Fruit fly (Drosophila melanogaster) whole organism, embryonic: ENCODE measurements around the gene ps.
A peak's percentile ranks its signal among the peaks of the same experiment; 100 is the strongest.

Experiments
- Ada2b ChIP-seq: fragments of 200-800 bp; sonication (Bioruptor generic); IDR thresholded peaks from 2 replicates; pipeline ENCODE4 v1.3.6; 2022; ENCODE audit warnings: missing biosample characterization, missing genetic modification characterization
- Atf3 ChIP-seq: fragments of 200-800 bp; sonication (Bioruptor generic); optimal IDR thresholded peaks from 3 replicates; lab custom pipeline; 2016; ENCODE audit warnings: missing biosample characterization, missing genetic modification characterization
- CG10431 ChIP-seq: fragments of 200-800 bp; sonication (Bioruptor generic); optimal IDR thresholded peaks from 3 replicates; lab custom pipeline; 2018; ENCODE audit warnings: missing biosample characterization, mild to moderate bottlenecking, missing genetic modification characterization
- CG10543 ChIP-seq: fragments of 200-800 bp; sonication (Bioruptor generic); optimal IDR thresholded peaks from 3 replicates; lab custom pipeline; 2017; ENCODE audit warnings: missing biosample characterization, mild to moderate bottlenecking, missing genetic modification characterization, moderate library complexity
- CG11085 ChIP-seq: fragments of 200-800 bp; sonication (Bioruptor generic); IDR thresholded peaks from 2 replicates; pipeline ENCODE4 v1.3.6; 2022; ENCODE audit warnings: missing biosample characterization, missing genetic modification characterization
- CG11093 ChIP-seq: fragments of 200-800 bp; sonication (Bioruptor generic); IDR thresholded peaks from 3 replicates; pipeline ENCODE4 v1.3.6; 2022; ENCODE audit warnings: missing biosample characterization, missing genetic modification characterization
- CG11398 ChIP-seq: fragments of 200-800 bp; sonication (Bioruptor generic); optimal IDR thresholded peaks from 2 replicates; lab custom pipeline; 2016; ENCODE audit warnings: missing biosample characterization, missing genetic modification characterization
- CG17359 ChIP-seq: fragments of 200-800 bp; sonication (Bioruptor generic); optimal IDR thresholded peaks from 3 replicates; lab custom pipeline; 2018; ENCODE audit warnings: missing biosample characterization, mild to moderate bottlenecking, missing genetic modification characterization, moderate library complexity
- CG17612 ChIP-seq: fragments of 200-800 bp; sonication (Bioruptor generic); IDR thresholded peaks from 2 replicates; pipeline ENCODE4 v1.3.6; 2022; ENCODE audit warnings: missing biosample characterization, missing genetic modification characterization
- CG2889 ChIP-seq: fragments of 200-800 bp; sonication (Bioruptor generic); IDR thresholded peaks from 3 replicates; pipeline ENCODE4 v1.3.6; 2022; ENCODE audit warnings: missing biosample characterization, missing genetic modification characterization
- CG31388 ChIP-seq: fragments of 200-800 bp; sonication (Bioruptor generic); optimal IDR thresholded peaks from 2 replicates; lab custom pipeline; 2016; ENCODE audit warnings: missing biosample characterization, missing genetic modification characterization
- CG3847 ChIP-seq: fragments of 200-800 bp; sonication (Bioruptor generic); IDR thresholded peaks from 2 replicates; pipeline ENCODE4 v1.3.6; 2022; ENCODE audit warnings: missing biosample characterization, missing genetic modification characterization
- CG42726 ChIP-seq: fragments of 200-800 bp; sonication (Bioruptor generic); IDR thresholded peaks from 2 replicates; pipeline ENCODE4 v1.3.6; 2022; ENCODE audit warnings: missing biosample characterization, missing genetic modification characterization; ENCODE audit not compliant: partially characterized antibody
- CG4404 ChIP-seq: fragments of 200-800 bp; sonication (Bioruptor generic); IDR thresholded peaks from 2 replicates; pipeline ENCODE4 v1.3.6; 2022; ENCODE audit warnings: missing biosample characterization, missing genetic modification characterization
- CG7556 ChIP-seq: fragments of 200-800 bp; sonication (Bioruptor generic); optimal IDR thresholded peaks from 2 replicates; lab custom pipeline; 2017; ENCODE audit warnings: missing biosample characterization, mild to moderate bottlenecking, missing genetic modification characterization
- CG8944 ChIP-seq: fragments of 200-800 bp; sonication (Bioruptor generic); optimal IDR thresholded peaks from 3 replicates; lab custom pipeline; 2016; ENCODE audit warnings: missing biosample characterization, missing genetic modification characterization
- CTCF ChIP-seq: fragments of 200-800 bp; sonication (Bioruptor generic); optimal IDR thresholded peaks from 2 replicates; lab custom pipeline; 2017; ENCODE audit warnings: missing biosample characterization, mild to moderate bottlenecking, missing genetic modification characterization, moderate library complexity
- CoRest ChIP-seq: fragments of 200-800 bp; sonication (Bioruptor generic); optimal IDR thresholded peaks from 3 replicates; lab custom pipeline; 2018; ENCODE audit warnings: missing biosample characterization, mild to moderate bottlenecking, missing genetic modification characterization, moderate library complexity
- D ChIP-seq, 2 experiments: fragments of 200-800 bp in 1 of 2; fragments of >200 bp in 1 of 2; sonication (Bioruptor generic) in 1 of 2; optimal IDR thresholded peaks; 2 replicates in 1 of 2; 3 replicates in 1 of 2; lab custom pipeline; 2017; ENCODE audit warnings: mild to moderate bottlenecking in 1 of 2, missing biosample characterization in 1 of 2, missing genetic modification characterization in 1 of 2, missing genetic modification reagents in 1 of 2
- H15 ChIP-seq: fragments of 200-800 bp; sonication (Bioruptor generic); IDR thresholded peaks from 3 replicates; pipeline ENCODE4 v1.3.6; 2022; ENCODE audit warnings: missing biosample characterization, missing genetic modification characterization
- HHEX ChIP-seq: fragments of 200-800 bp; sonication (Bioruptor generic); optimal IDR thresholded peaks from 3 replicates; lab custom pipeline; 2017; ENCODE audit warnings: missing biosample characterization, mild to moderate bottlenecking, missing genetic modification characterization, missing genetic modification reagents
- Hand ChIP-seq: fragments of 200-800 bp; sonication (Bioruptor generic); optimal IDR thresholded peaks from 2 replicates; lab custom pipeline; 2017; ENCODE audit warnings: mild to moderate bottlenecking, missing biosample characterization, missing genetic modification reagents, missing genetic modification characterization
- Hr51 ChIP-seq, 2 experiments: fragments of 200-800 bp; sonication (Bioruptor generic); optimal IDR thresholded peaks; 2 replicates in 1 of 2; 3 replicates in 1 of 2; lab custom pipeline; 2016 to 2018; ENCODE audit warnings: missing biosample characterization in 2 of 2, missing genetic modification characterization in 2 of 2, mild to moderate bottlenecking in 1 of 2, moderate library complexity in 1 of 2
- Jarid2 ChIP-seq: fragments of 200-800 bp; sonication (Bioruptor generic); optimal IDR thresholded peaks from 3 replicates; lab custom pipeline; 2017; ENCODE audit warnings: mild to moderate bottlenecking, missing biosample characterization, missing genetic modification reagents, missing genetic modification characterization
- Kr ChIP-seq: fragments of 200-800 bp; sonication (Bioruptor generic); optimal IDR thresholded peaks from 2 replicates; lab custom pipeline; 2017; ENCODE audit warnings: missing biosample characterization, mild to moderate bottlenecking, missing genetic modification characterization
- MTF-1 ChIP-seq: fragments of 200-800 bp; sonication (Bioruptor generic); optimal IDR thresholded peaks from 2 replicates; lab custom pipeline; 2018; ENCODE audit warnings: missing biosample characterization, mild to moderate bottlenecking, missing genetic modification characterization, borderline replicate concordance
- Max ChIP-seq: fragments of 200-800 bp; sonication (Bioruptor generic); optimal IDR thresholded peaks from 2 replicates; lab custom pipeline; 2016; ENCODE audit warnings: missing biosample characterization, mild to moderate bottlenecking, missing genetic modification characterization
- Nf-YC ChIP-seq: fragments of 200-800 bp; optimal IDR thresholded peaks from 3 replicates; lab custom pipeline; 2019; ENCODE audit warnings: missing biosample characterization, mild to moderate bottlenecking, missing genetic modification characterization, moderate library complexity
- Oli ChIP-seq: fragments of 200-800 bp; sonication (Bioruptor generic); optimal IDR thresholded peaks from 2 replicates; lab custom pipeline; 2018; ENCODE audit warnings: missing biosample characterization, mild to moderate bottlenecking, missing genetic modification characterization, moderate library complexity
- Sox102F ChIP-seq: fragments of 200-800 bp; sonication (Bioruptor generic); optimal IDR thresholded peaks from 2 replicates; lab custom pipeline; 2018; ENCODE audit warnings: missing biosample characterization, mild to moderate bottlenecking, missing genetic modification characterization, moderate library complexity
- Trl ChIP-seq, 3 experiments: fragments of >200 bp in 2 of 3; fragments of 200-800 bp in 1 of 3; sonication (Bioruptor generic) in 1 of 3; optimal IDR thresholded peaks; 2 replicates in 1 of 3; 3 replicates in 2 of 3; lab custom pipeline; 2016 to 2017; ENCODE audit warnings: missing biosample characterization in 1 of 3, missing genetic modification characterization in 1 of 3
- ara ChIP-seq: fragments of 200-800 bp; sonication (Bioruptor generic); IDR thresholded peaks from 2 replicates; pipeline ENCODE4 v1.3.6; 2022; ENCODE audit warnings: missing biosample characterization, missing genetic modification characterization
- az2 ChIP-seq: fragments of 200-800 bp; sonication (Bioruptor generic); optimal IDR thresholded peaks from 3 replicates; lab custom pipeline; 2016; ENCODE audit warnings: missing biosample characterization, missing genetic modification characterization
- cato ChIP-seq: fragments of 200-800 bp; sonication (Bioruptor generic); optimal IDR thresholded peaks from 2 replicates; lab custom pipeline; 2016; ENCODE audit warnings: missing biosample characterization, missing genetic modification characterization, borderline replicate concordance
- dpn ChIP-seq, 2 experiments: fragments of 200-800 bp; sonication (Bioruptor generic); optimal IDR thresholded peaks; 3 replicates each; lab custom pipeline; 2016; ENCODE audit warnings: missing biosample characterization in 2 of 2, missing genetic modification characterization in 2 of 2
- dysf ChIP-seq: fragments of 200-800 bp; sonication (Bioruptor generic); IDR thresholded peaks from 3 replicates; pipeline ENCODE4 v1.3.6; 2022; ENCODE audit warnings: missing biosample characterization, missing genetic modification characterization
- esg ChIP-seq: fragments of 200-800 bp; sonication (Bioruptor generic); conservative IDR thresholded peaks from 2 replicates; pipeline ENCODE4 v1.3.6; 2022; ENCODE audit warnings: missing biosample characterization, missing genetic modification characterization
- ftz-f1 ChIP-seq: fragments of 200-800 bp; sonication (Bioruptor generic); optimal IDR thresholded peaks from 2 replicates; lab custom pipeline; 2016; ENCODE audit warnings: missing biosample characterization, missing genetic modification characterization
- hb ChIP-seq: fragments of 200-800 bp; sonication (Bioruptor generic); IDR thresholded peaks from 3 replicates; pipeline ENCODE4 v1.3.6; 2022; ENCODE audit warnings: missing biosample characterization, missing genetic modification characterization; ENCODE audit not compliant: partially characterized antibody
- insv ChIP-seq, 2 experiments: fragments of 200-800 bp; sonication (Bioruptor generic); optimal IDR thresholded peaks; 3 replicates each; lab custom pipeline; 2016 to 2018; ENCODE audit warnings: missing biosample characterization in 2 of 2, missing genetic modification characterization in 2 of 2
- ken ChIP-seq: fragments of 200-800 bp; sonication (Bioruptor generic); IDR thresholded peaks from 3 replicates; pipeline ENCODE4 v1.3.6; 2022; ENCODE audit warnings: missing biosample characterization, missing genetic modification characterization
- pho ChIP-seq: fragments of 200-800 bp; sonication (Bioruptor generic); optimal IDR thresholded peaks from 2 replicates; lab custom pipeline; 2016; ENCODE audit warnings: missing biosample characterization, missing genetic modification characterization
- prd ChIP-seq, 3 experiments: fragments of >200 bp in 2 of 3; fragments of 200-800 bp in 1 of 3; sonication (Bioruptor generic) in 1 of 3; optimal IDR thresholded peaks in 2 of 3; IDR thresholded peaks in 1 of 3; 2 replicates in 2 of 3; 3 replicates in 1 of 3; pipeline versions ENCODE4 v1.3.6 to Lab custom; 2017 to 2022; ENCODE audit warnings: missing biosample characterization in 1 of 3, missing genetic modification characterization in 1 of 3
- scrt ChIP-seq: fragments of 200-800 bp; sonication (Bioruptor generic); optimal IDR thresholded peaks from 2 replicates; lab custom pipeline; 2018; ENCODE audit warnings: missing biosample characterization, mild to moderate bottlenecking, missing genetic modification characterization, moderate library complexity
- sisA ChIP-seq: fragments of 200-800 bp; sonication (Bioruptor generic); IDR thresholded peaks from 2 replicates; pipeline ENCODE4 v1.3.6; 2022; ENCODE audit warnings: missing biosample characterization, missing genetic modification characterization
- stc ChIP-seq: fragments of 200-800 bp; sonication (Bioruptor generic); IDR thresholded peaks from 2 replicates; pipeline ENCODE4 v1.3.6; 2022; ENCODE audit warnings: missing biosample characterization, missing genetic modification characterization
- vnd ChIP-seq: fragments of 200-800 bp; sonication (Bioruptor generic); IDR thresholded peaks from 3 replicates; pipeline ENCODE4 v1.3.6; 2022; ENCODE audit warnings: missing biosample characterization, missing genetic modification characterization; ENCODE audit not compliant: partially characterized antibody

ps gene

DNA sequence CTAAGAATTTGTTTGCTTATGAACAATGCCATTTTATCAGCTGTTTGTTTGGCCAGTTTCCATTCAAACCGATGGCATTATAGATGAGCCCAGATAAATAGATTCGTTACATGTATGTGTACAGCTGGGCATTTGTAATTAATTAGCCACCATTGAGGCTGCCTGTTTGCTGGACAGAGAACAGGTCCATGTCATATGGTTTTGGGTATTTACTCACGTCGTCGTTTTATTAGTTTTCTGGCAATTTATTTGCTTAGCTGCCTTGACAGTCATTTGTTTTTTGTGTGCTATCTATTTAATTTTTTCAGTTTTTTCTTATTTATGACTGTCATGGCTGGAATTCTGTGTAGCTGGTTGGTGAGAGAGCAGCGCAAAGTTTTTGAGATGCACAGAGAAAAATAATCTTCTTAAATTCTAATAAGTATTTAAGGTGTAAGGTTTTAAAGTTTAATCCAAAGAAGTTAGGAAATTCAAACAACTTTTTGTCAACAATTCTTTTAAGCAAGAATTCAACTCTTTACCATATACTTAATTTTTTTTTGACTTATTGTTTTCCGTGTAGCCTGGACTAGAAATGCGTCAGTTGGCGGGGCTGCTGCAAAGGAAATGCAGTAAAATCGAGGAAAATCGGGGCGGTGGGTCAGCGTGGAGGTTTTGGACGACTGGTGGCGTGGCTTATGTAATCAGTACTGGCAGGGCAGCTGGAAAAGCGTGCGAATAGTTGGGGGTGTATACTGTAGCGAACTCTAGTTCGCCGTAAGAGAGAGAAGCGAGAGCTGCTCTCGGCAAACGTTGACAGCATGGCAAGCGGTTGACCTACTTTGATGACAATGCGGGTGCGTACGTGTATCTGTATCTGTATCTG is 17.0 kb downstream of the ps start (continued):
- TF ChIP-seq HHEX (peak; percentile 87), Jarid2 (GFP tag; lab: Kevin White, UChicago) (peak; percentile 36), Hr51 (GFP tag; optimal IDR thresholded peaks at IDR 0.05; lab: Kevin White, UChicago) (peak; percentile 70 to 93), CG4404 (GFP tag; lab: Robert Waterston, UW) (peak; percentile 50; the same call in 1 of the 2 replicates), H15 (GFP tag; lab: Robert Waterston, UW) (peak; percentile 74), ara (peak; percentile 68), CG11398 (GFP tag; lab: Kevin White, UChicago) (peak; percentile 10), pho (GFP tag; lab: Kevin White, UChicago) (peak; percentile 82), prd (optimal IDR thresholded peaks at IDR 0.05; lab: Kevin White, UChicago) (no peak), prd (GFP tag; IDR thresholded peaks at IDR 0.05; lab: Robert Waterston, UW) (peak; percentile 91), Sox102F (GFP tag; lab: Kevin White, UChicago) (peak; percentile 93), insv (GFP tag; optimal IDR thresholded peaks at IDR 0.05; lab: Kevin White, UChicago) (peak in 1 of 2 experiments; percentile 2), az2 (GFP tag; lab: Kevin White, UChicago) (peak; percentile 82), scrt (GFP tag; lab: Kevin White, UChicago) (peak; percentile 81), CG7556 (GFP tag; lab: Kevin White, UChicago) (peak; percentile 90), hb (GFP tag; lab: Robert Waterston, UW) (no peak), CG10543 (GFP tag; lab: Kevin White, UChicago) (peak; percentile 61), Kr (no peak), CG17359 (tag; lab: Kevin White, UChicago) (peak; percentile 94), Nf-YC (tag; lab: Kevin White, UChicago) (peak; percentile 74), ken (peak; percentile 83), Oli (peak; percentile 89), CG10431 (GFP tag; lab: Kevin White, UChicago) (peak; percentile 8), dysf (GFP tag; lab: Robert Waterston, UW) (peak; percentile 92), CoRest (tag; lab: Kevin White, UChicago) (peak; percentile 89), Atf3 (GFP tag; lab: Kevin White, UChicago) (peak; percentile 79), CG17612 (GFP tag; lab: Robert Waterston, UW) (peak; percentile 57; the same call in 1 of the 2 replicates), sisA (GFP tag; lab: Robert Waterston, UW) (peak; percentile 50), CG42726 (GFP tag; lab: Robert Waterston, UW) (no peak), CTCF (GFP tag; lab: Kevin White, UChicago) (peak; percentile 40), CG11093 (GFP tag; lab: Robert Waterston, UW) (peak; percentile 74; the same call in 2 of the 3 replicates), Hand (GFP tag; lab: Kevin White, UChicago) (peak; percentile 69), MTF-1 (GFP tag; lab: Kevin White, UChicago) (peak; percentile 38), Max (GFP tag; lab: Kevin White, UChicago) (peak; percentile 66), CG3847 (peak; percentile 84), stc (peak; percentile 80), D (optimal IDR thresholded peaks at IDR 0.05; lab: Kevin White, UChicago) (no peak), D (GFP tag; optimal IDR thresholded peaks at IDR 0.05; lab: Kevin White, UChicago) (peak; percentile 72), ftz-f1 (GFP tag; lab: Kevin White, UChicago) (no peak), Trl (optimal IDR thresholded peaks at IDR 0.05; lab: Kevin White, UChicago) (peak; percentile 39 to 43), Trl (GFP tag; optimal IDR thresholded peaks at IDR 0.05; lab: Kevin White, UChicago) (peak; percentile 78), vnd (GFP tag; lab: Robert Waterston, UW) (no peak), dpn (GFP tag; optimal IDR thresholded peaks at IDR 0.05; lab: Kevin White, UChicago) (peak; percentile 83 to 85), esg (GFP tag; lab: Robert Waterston, UW) (peak; percentile 83), Ada2b (GFP tag; lab: Robert Waterston, UW) (peak; percentile 92), cato (GFP tag; lab: Kevin White, UChicago) (peak; percentile 76), CG8944 (GFP tag; lab: Kevin White, UChicago) (peak; percentile 67), CG2889 (GFP tag; lab: Robert Waterston, UW) (peak; percentile 85), CG11085 (GFP tag; lab: Robert Waterston, UW) (peak; percentile 64; the same call in 1 of the 2 replicates), CG31388 (peak; percentile 44)
